Worm (Caenorhabditis elegans): ENCODE measurements around the gene C31B8.12.

C31B8.12 gene

ce11 chrV:2922594-2922993 lies 4.9 kb downstream of the C31B8.12 start, which contains the start of gene srh-38:
srh-38 (minus strand) TSS chrV:2922694.
- TF ChIP-seq nhr-102 (tag; optimal IDR thresholded peaks at IDR 0.05) = no peak
- no peak for TF ChIP-seq fkh-10 (GFP tag; optimal IDR thresholded peaks at IDR 0.05)
- no peak for TF ChIP-seq tra-1 (GFP tag; IDR thresholded peaks at IDR 0.05)
- no peak for TF ChIP-seq duxl-1 (tag; optimal IDR thresholded peaks at IDR 0.05; ENCODE audit: poor library complexity)
- TF ChIP-seq F10B5.3 (tag; optimal IDR thresholded peaks at IDR 0.05) = no peak
- no peak for TF ChIP-seq F37D6.2 (tag; optimal IDR thresholded peaks at IDR 0.05)

DNA sequence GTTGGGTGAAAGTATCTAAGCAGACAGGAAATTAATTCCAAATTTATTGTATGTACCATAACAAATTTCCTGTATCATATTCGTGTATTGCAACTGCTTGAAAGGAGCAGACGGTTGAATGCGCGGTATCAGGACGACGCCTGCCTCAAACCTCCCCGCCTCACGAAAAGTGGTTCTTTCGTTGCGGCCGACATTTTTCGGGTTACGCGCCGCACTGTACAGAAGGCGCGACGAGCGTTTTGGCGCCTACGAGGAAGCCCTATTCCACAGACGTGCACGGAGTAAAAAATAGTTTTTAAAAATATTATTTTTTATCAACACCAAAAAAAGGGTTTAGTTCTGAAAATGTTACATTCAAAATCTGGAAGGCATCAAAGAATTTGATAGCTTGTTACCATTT lies 7.3 kb downstream of the C31B8.12 start:
- TF ChIP-seq daf-12 (tag; optimal IDR thresholded peaks at IDR 0.05) (no peak), fos-1 (tag; optimal IDR thresholded peaks at IDR 0.05) (no peak), unc-62 (GFP tag; optimal IDR thresholded peaks at IDR 0.05 in 1 of 2) (no peak), unc-62 (tag; optimal IDR thresholded peaks at IDR 0.05) (no peak), zag-1 (tag; optimal IDR thresholded peaks at IDR 0.05) (no peak), nhr-25 (tag; optimal IDR thresholded peaks at IDR 0.05; ENCODE audit: borderline replicate concordance, insufficient read depth) (no peak), F10B5.3 (tag; optimal IDR thresholded peaks at IDR 0.05) (no peak), snpc-1.2 (GFP tag; IDR thresholded peaks at IDR 0.05) (0 out of 2 replicates have a peak, but pooled peaks have one; percentile 42), rbr-2 (tag; optimal IDR thresholded peaks at IDR 0.05) (no peak), hif-1 (tag; optimal IDR thresholded peaks at IDR 0.05) (no peak)

- TF ChIP-seq lim-7 (GFP tag; IDR thresholded peaks at IDR 0.05) (no peak), ceh-62 (tag; optimal IDR thresholded peaks at IDR 0.05) (no peak), lin-13 (GFP tag; optimal IDR thresholded peaks at IDR 0.05) (no peak), lin-15B (tag; optimal IDR thresholded peaks at IDR 0.05) (no peak), egl-43 (GFP tag; IDR thresholded peaks at IDR 0.05) (no peak), zip-2 (tag; optimal IDR thresholded peaks at IDR 0.05) (no peak), skn-1 (tag; optimal IDR thresholded peaks at IDR 0.05) (no peak), nhr-102 (tag; optimal IDR thresholded peaks at IDR 0.05) (no peak), Y105C5A.15 (GFP tag; IDR thresholded peaks at IDR 0.05) (no peak), hlh-30 (tag; optimal IDR thresholded peaks at IDR 0.05; ENCODE audit: insufficient read depth) (no peak)
These were observed 13.5 kb downstream of the C31B8.12 start, which contains the start of gene srh-146 for ce11 chrV:2913948-2914347. srh-146 (plus strand) TSS chrV:2914248.

ce11 chrV:2912901-2913300 lies 14.6 kb downstream of the C31B8.12 start, which contains the start of gene C31B8.9:
C31B8.9 (minus strand) TSS chrV:2913001.
- TF ChIP-seq aha-1 (tag) = peak; percentile 79
- TF ChIP-seq egl-43 (GFP tag; IDR thresholded peaks at IDR 0.05) = no peak

ce11 chrV:2909525-2909924 lies 17.9 kb downstream of the C31B8.12 start, which contains the start of gene zmp-3:
zmp-3 (minus strand) TSS chrV:2909625.
- TF ChIP-seq nhr-28 (tag; optimal IDR thresholded peaks at IDR 0.05) (peak; percentile 28), F37D6.2 (tag; optimal IDR thresholded peaks at IDR 0.05) (no peak), mxl-2 (GFP tag; conservative IDR thresholded peaks at IDR 0.05) (no peak), lin-13 (GFP tag; optimal IDR thresholded peaks at IDR 0.05) (no peak), unc-39 (tag; optimal IDR thresholded peaks at IDR 0.05) (no peak), ceh-20 (GFP tag; IDR thresholded peaks at IDR 0.05) (no peak)

DNA sequence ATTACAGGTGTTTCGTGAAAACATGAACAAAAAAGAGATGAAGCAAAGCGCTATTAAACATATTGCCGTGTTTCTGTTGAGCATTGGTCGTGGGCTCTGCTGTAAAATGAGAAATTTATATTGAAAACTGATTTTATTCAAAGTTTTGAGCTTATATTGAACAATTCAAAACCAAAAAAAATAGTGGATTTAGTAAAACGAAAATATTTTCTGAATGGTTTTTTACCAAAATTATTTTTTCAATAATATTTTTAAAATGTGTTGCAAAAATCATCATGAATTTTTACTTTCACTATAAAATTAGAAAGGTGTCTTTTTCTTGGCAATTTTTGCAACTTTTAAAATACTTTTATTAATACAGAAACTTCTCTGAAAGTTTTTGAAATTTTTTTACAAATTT lies 24.2 kb downstream of the C31B8.12 start, which contains the start of gene C31B8.7:
Gene C31B8.7, minus strand, starts transcription at position 101 of the 400 bp plus-strand sequence.
- no peak for TF ChIP-seq egl-27 (tag; optimal IDR thresholded peaks at IDR 0.05)

- no peak for TF ChIP-seq daf-16 (GFP tag; optimal IDR thresholded peaks at IDR 0.05)
- TF ChIP-seq daf-16 (tag; optimal IDR thresholded peaks at IDR 0.05) = no peak
- no peak for TF ChIP-seq Y5F2A.4 (GFP tag; optimal IDR thresholded peaks at IDR 0.05)
- no peak for TF ChIP-seq sdz-12 (GFP tag; optimal IDR thresholded peaks at IDR 0.05)
- no peak for TF ChIP-seq ceh-62 (tag; optimal IDR thresholded peaks at IDR 0.05)
- TF ChIP-seq nhr-41 (GFP tag; IDR thresholded peaks at IDR 0.05) = no peak
- no peak for TF ChIP-seq unc-130 (GFP tag; optimal IDR thresholded peaks at IDR 0.05)
- TF ChIP-seq pqm-1 (tag; optimal IDR thresholded peaks at IDR 0.05) = no peak
These were observed 27.6 kb downstream of the C31B8.12 start, which contains the start of gene str-46 for ce11 chrV:2899867-2900266. str-46 (minus strand) TSS chrV:2899967.
